Worm (Caenorhabditis elegans): ENCODE measurements around the gene C14H10.2.

- TF ChIP-seq tab-1 (GFP tag; IDR thresholded peaks at IDR 0.05): no peak
- no peak for TF ChIP-seq klf-2 (GFP tag; conservative IDR thresholded peaks at IDR 0.05)
- TF ChIP-seq flt-1 (GFP tag; IDR thresholded peaks at IDR 0.05): no peak
These were observed 44.2 kb downstream of the C14H10.2 start for ce11 chrX:10208481-10208880.
